2 fruit fly cellular contexts compared by ENCODE assay signal in genomic region chr3L:14219422-14219853, dm6.
TF ChIP-seq lines count a peak whose summit lies in the region.

No protein-coding gene starts in this region.

TF ChIP-seq in whole organism, embryonic, 481 proteins besides CTCF, POLR2A, EP300 and RAD21 (continued from another document and continues in another):
- peak; percentile 69 for TF ChIP-seq CG10267 (tag; optimal IDR thresholded peaks at IDR 0.05; lab: Kevin White, UChicago)
- no peak for TF ChIP-seq CG7271 (tag; optimal IDR thresholded peaks at IDR 0.05; lab: Kevin White, UChicago)
- TF ChIP-seq lov (optimal IDR thresholded peaks at IDR 0.05; lab: Kevin White, UChicago): no peak
- 0 out of 3 replicates have a peak, but pooled peaks have one; percentile 54 for TF ChIP-seq lov (GFP tag; IDR thresholded peaks at IDR 0.05; lab: Robert Waterston, UW)
- TF ChIP-seq her (GFP tag; optimal IDR thresholded peaks at IDR 0.05; lab: Kevin White, UChicago): no peak
- peak; percentile 75; the same call in 2 of the 3 replicates for TF ChIP-seq CG2199 (GFP tag; IDR thresholded peaks at IDR 0.05; lab: Robert Waterston, UW)
- TF ChIP-seq CG6765 (GFP tag; optimal IDR thresholded peaks at IDR 0.05; lab: Kevin White, UChicago): no peak
- 0 out of 3 replicates have a peak, but pooled peaks have one; percentile 7 for TF ChIP-seq CG7963 (GFP tag; IDR thresholded peaks at IDR 0.05; lab: Robert Waterston, UW; ENCODE audit: partially characterized antibody)
- peak; percentile 60; the same call in 1 of the 2 replicates for TF ChIP-seq CG13287 (GFP tag; IDR thresholded peaks at IDR 0.05; lab: Robert Waterston, UW; ENCODE audit: partially characterized antibody)
- TF ChIP-seq Rfx (GFP tag; IDR thresholded peaks at IDR 0.05; lab: Robert Waterston, UW): 0 out of 2 replicates have a peak, but pooled peaks have one; percentile 23
- TF ChIP-seq HHEX (GFP tag; optimal IDR thresholded peaks at IDR 0.05; lab: Kevin White, UChicago): no peak
- TF ChIP-seq aop (GFP tag; IDR thresholded peaks at IDR 0.05; lab: Robert Waterston, UW): no peak
- TF ChIP-seq Scr (GFP tag; IDR thresholded peaks at IDR 0.05; lab: Robert Waterston, UW; ENCODE audit: partially characterized antibody): peak; percentile 37; the same call in 1 of the 2 replicates
- TF ChIP-seq CG4404 (GFP tag; IDR thresholded peaks at IDR 0.05; lab: Robert Waterston, UW): no peak
- peak; percentile 14 for TF ChIP-seq CG11504 (tag; optimal IDR thresholded peaks at IDR 0.05; lab: Kevin White, UChicago)
- peak; percentile 100 for TF ChIP-seq stwl (tag; optimal IDR thresholded peaks at IDR 0.05; lab: Kevin White, UChicago)
- TF ChIP-seq Bgb (GFP tag; IDR thresholded peaks at IDR 0.05; lab: Robert Waterston, UW; ENCODE audit: partially characterized antibody): peak; percentile 27; the same call in 1 of the 2 replicates
- no peak for TF ChIP-seq CrebB (tag; optimal IDR thresholded peaks at IDR 0.05; lab: Kevin White, UChicago)
- peak; percentile 14; the same call in 1 of the 2 replicates for TF ChIP-seq HLH3B (GFP tag; IDR thresholded peaks at IDR 0.05; lab: Robert Waterston, UW)
- TF ChIP-seq sisA (GFP tag; IDR thresholded peaks at IDR 0.05; lab: Robert Waterston, UW): no peak
- no peak for TF ChIP-seq CG14860 (GFP tag; IDR thresholded peaks at IDR 0.05; lab: Robert Waterston, UW; ENCODE audit: partially characterized antibody)
- TF ChIP-seq Drgx (GFP tag; IDR thresholded peaks at IDR 0.05; lab: Robert Waterston, UW): peak; percentile 73
- no peak for TF ChIP-seq lilli (GFP tag; optimal IDR thresholded peaks at IDR 0.05; lab: Kevin White, UChicago)
- TF ChIP-seq unc-4 (GFP tag; IDR thresholded peaks at IDR 0.05; lab: Robert Waterston, UW; ENCODE audit: partially characterized antibody): peak; percentile 28; the same call in 1 of the 2 replicates
- TF ChIP-seq mld (GFP tag; IDR thresholded peaks at IDR 0.05; lab: Robert Waterston, UW; ENCODE audit: partially characterized antibody): peak; percentile 24; the same call in 1 of the 3 replicates
- no peak for TF ChIP-seq CG1602 (GFP tag; optimal IDR thresholded peaks at IDR 0.05; lab: Kevin White, UChicago)
- peak; percentile 12 for TF ChIP-seq trem (tag; optimal IDR thresholded peaks at IDR 0.05; lab: Kevin White, UChicago)
- TF ChIP-seq Asciz (GFP tag; optimal IDR thresholded peaks at IDR 0.05; lab: Kevin White, UChicago): peak; percentile 21
- TF ChIP-seq CG13296 (GFP tag; optimal IDR thresholded peaks at IDR 0.05; lab: Kevin White, UChicago): no peak
- TF ChIP-seq Dip2 (GFP tag; IDR thresholded peaks at IDR 0.05; lab: Robert Waterston, UW): no peak
- TF ChIP-seq CG8290 (GFP tag; optimal IDR thresholded peaks at IDR 0.05; lab: Kevin White, UChicago): peak; percentile 20
- TF ChIP-seq CG8290 (tag; optimal IDR thresholded peaks at IDR 0.05; lab: Kevin White, UChicago): peak in 1 of 2 experiments; percentile 73
- TF ChIP-seq Fer2 (tag; optimal IDR thresholded peaks at IDR 0.05; lab: Kevin White, UChicago): no peak
- no peak for TF ChIP-seq CG31388 (GFP tag; optimal IDR thresholded peaks at IDR 0.05; lab: Kevin White, UChicago)
- no peak for TF ChIP-seq Bteb2 (GFP tag; optimal IDR thresholded peaks at IDR 0.05; lab: Kevin White, UChicago)
- no peak for TF ChIP-seq CG6854 (GFP tag; optimal IDR thresholded peaks at IDR 0.05; lab: Kevin White, UChicago)
- TF ChIP-seq CG10565 (GFP tag; optimal IDR thresholded peaks at IDR 0.05; lab: Kevin White, UChicago): no peak
- no peak for TF ChIP-seq CG2875 (GFP tag; optimal IDR thresholded peaks at IDR 0.05; lab: Kevin White, UChicago)
- no peak for TF ChIP-seq ttk (GFP tag; IDR thresholded peaks at IDR 0.05; lab: Robert Waterston, UW)
- TF ChIP-seq dysf (GFP tag; IDR thresholded peaks at IDR 0.05; lab: Robert Waterston, UW): no peak
- TF ChIP-seq dpn (GFP tag; optimal IDR thresholded peaks at IDR 0.05; lab: Kevin White, UChicago): no peak
- peak; percentile 52 for TF ChIP-seq yki (optimal IDR thresholded peaks at IDR 0.05; lab: Kevin White, UChicago)
- TF ChIP-seq bbx (GFP tag; IDR thresholded peaks at IDR 0.05; lab: Robert Waterston, UW; ENCODE audit: partially characterized antibody): peak; percentile 59
- TF ChIP-seq CG14710 (tag; optimal IDR thresholded peaks at IDR 0.05; lab: Kevin White, UChicago): no peak
- TF ChIP-seq hth (optimal IDR thresholded peaks at IDR 0.05; lab: Kevin White, UChicago): no peak
- TF ChIP-seq btn (GFP tag; optimal IDR thresholded peaks at IDR 0.05; lab: Kevin White, UChicago): no peak
- peak; percentile 7 for TF ChIP-seq kni (GFP tag; optimal IDR thresholded peaks at IDR 0.05; lab: Kevin White, UChicago)
- TF ChIP-seq sna (GFP tag; IDR thresholded peaks at IDR 0.05; lab: Robert Waterston, UW; ENCODE audit: partially characterized antibody): peak; percentile 79
- TF ChIP-seq HLHmδ (GFP tag; optimal IDR thresholded peaks at IDR 0.05; lab: Kevin White, UChicago): peak; percentile 3
- TF ChIP-seq CG5953 (GFP tag; IDR thresholded peaks at IDR 0.05; lab: Robert Waterston, UW): no peak
- peak in 1 of 3 experiments; percentile 35 for TF ChIP-seq Stat92E (GFP tag; optimal IDR thresholded peaks at IDR 0.05; lab: Kevin White, UChicago)
- peak; percentile 91 for TF ChIP-seq Adf1 (GFP tag; IDR thresholded peaks at IDR 0.05; lab: Robert Waterston, UW)
- TF ChIP-seq tna (GFP tag; IDR thresholded peaks at IDR 0.05; lab: Robert Waterston, UW; ENCODE audit: partially characterized antibody): no peak
- no peak for TF ChIP-seq CG12219 (GFP tag; optimal IDR thresholded peaks at IDR 0.05; lab: Kevin White, UChicago)
- TF ChIP-seq vfl (GFP tag; optimal IDR thresholded peaks at IDR 0.05; lab: Kevin White, UChicago): no peak
- TF ChIP-seq abd-A (tag; optimal IDR thresholded peaks at IDR 0.05; lab: Kevin White, UChicago): no peak
- no peak for TF ChIP-seq CG4617 (GFP tag; optimal IDR thresholded peaks at IDR 0.05; lab: Kevin White, UChicago; ENCODE audit: borderline replicate concordance)
- TF ChIP-seq ci (GFP tag; IDR thresholded peaks at IDR 0.05; lab: Robert Waterston, UW): peak; percentile 67; the same call in 2 of the 3 replicates
- no peak for TF ChIP-seq psq (GFP tag; optimal IDR thresholded peaks at IDR 0.05; lab: Kevin White, UChicago)
- no peak for TF ChIP-seq Fer3 (tag; optimal IDR thresholded peaks at IDR 0.05; lab: Kevin White, UChicago)
- TF ChIP-seq dmrt99B (tag; optimal IDR thresholded peaks at IDR 0.05; lab: Kevin White, UChicago): peak; percentile 36
- peak; percentile 14 for TF ChIP-seq CG18764 (GFP tag; optimal IDR thresholded peaks at IDR 0.05; lab: Kevin White, UChicago)
- no peak for TF ChIP-seq rib (GFP tag; IDR thresholded peaks at IDR 0.05; lab: Robert Waterston, UW)

TF ChIP-seq in whole organism, prepupa, 60 proteins besides CTCF, POLR2A, EP300 and RAD21 (continued from another document):
- TF ChIP-seq Hr4 (GFP tag; optimal IDR thresholded peaks at IDR 0.05; lab: Kevin White, UChicago) (peak; percentile 44), CG3032 (tag; optimal IDR thresholded peaks at IDR 0.05; lab: Kevin White, UChicago) (no peak), Sox14 (GFP tag; optimal IDR thresholded peaks at IDR 0.05; lab: Kevin White, UChicago) (no peak), OdsH (GFP tag; optimal IDR thresholded peaks at IDR 0.05; lab: Kevin White, UChicago) (peak; percentile 14), CG6792 (GFP tag; optimal IDR thresholded peaks at IDR 0.05; lab: Kevin White, UChicago) (no peak), dac (GFP tag; optimal IDR thresholded peaks at IDR 0.05; lab: Kevin White, UChicago) (no peak)
TF ChIP-seq in whole organism, prepupa: peak in this region for 11.
